Fruit fly (Drosophila melanogaster) whole organism: ENCODE results near the gene CG6565.

Source experiments
- EcR ChIP-seq, 2 experiments: fragments of >200 bp; optimal IDR thresholded peaks; 2 replicates each; lab custom pipeline; 2017; ENCODE audit warnings: missing biosample characterization in 2 of 2, missing genetic modification characterization in 2 of 2, missing genetic modification reagents in 2 of 2
- pan ChIP-seq: fragments of >200 bp; optimal IDR thresholded peaks from 2 replicates; lab custom pipeline; 2017

- no peak for TF ChIP-seq EcR (GFP tag; optimal IDR thresholded peaks at IDR 0.05; lab: Kevin White, UChicago)
- TF ChIP-seq pan (lab: Kevin White, UChicago), result no peak
Observed at dm6 chr2L:13373435-13374242, at the start of gene CG6565, which contains the start of gene Bdp1.
